Worm (Caenorhabditis elegans) whole organism, L4 larva: ENCODE measurements around the gene dhs-28.
A peak's percentile ranks its signal among the peaks of the same experiment; 100 is the strongest.

ENCODE experiments used
- T20F7.1 ChIP-seq: fragments of 200-800 bp; sonication (Bioruptor generic); optimal IDR thresholded peaks from 2 replicates; lab custom pipeline; 2018; ENCODE audit warnings: mild to moderate bottlenecking, missing genetic modification characterization, missing compliant biosample characterization
- aly-2 ChIP-seq: sonication (generic microtip); optimal IDR thresholded peaks from 2 replicates; lab custom pipeline; 2018; ENCODE audit warnings: missing biosample characterization, missing genetic modification characterization
- ceh-62 ChIP-seq: sonication (generic microtip); optimal IDR thresholded peaks from 2 replicates; lab custom pipeline; 2017; ENCODE audit warnings: missing biosample characterization, missing genetic modification characterization
- nhr-76 ChIP-seq: fragments of 150-350 bp; optimal IDR thresholded peaks from 2 replicates; lab custom pipeline; 2014; ENCODE audit warnings: missing biosample characterization, missing genetic modification characterization
- skn-1 ChIP-seq: fragments of 150-350 bp; optimal IDR thresholded peaks from 2 replicates; lab custom pipeline; 2014; ENCODE audit warnings: missing biosample characterization, missing genetic modification characterization
- snpc-4 ChIP-seq: fragments of 150-350 bp; optimal IDR thresholded peaks from 2 replicates; lab custom pipeline; 2014; ENCODE audit warnings: missing biosample characterization, missing genetic modification characterization
- zag-1 ChIP-seq: fragments of 150-350 bp; optimal IDR thresholded peaks from 2 replicates; lab custom pipeline; 2014; ENCODE audit warnings: missing biosample characterization, missing genetic modification characterization

DNA sequence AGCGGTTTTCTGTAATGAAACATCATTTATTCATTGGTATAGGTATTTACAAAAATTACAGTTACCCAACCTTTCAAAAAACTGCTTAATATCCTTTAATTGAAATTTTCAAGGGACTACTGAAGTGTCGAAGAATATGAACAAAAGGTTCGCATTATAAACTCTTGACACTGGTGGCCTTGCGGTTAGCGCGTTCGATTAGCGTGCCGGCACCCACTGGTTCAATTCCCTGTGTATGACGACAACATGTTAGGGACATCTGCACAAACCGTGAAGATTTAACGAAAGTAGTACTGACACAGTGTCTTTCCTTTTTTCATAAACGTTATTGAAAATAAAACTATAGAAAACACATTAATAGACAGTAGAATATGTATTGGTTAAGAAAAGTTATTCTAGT lies 49.5 kb downstream of the dhs-28 start:
- TF ChIP-seq snpc-4 (tag; lab: Kevin White, UChicago) (no peak), ceh-62 (tag; lab: Kevin White, UChicago) (no peak), nhr-76 (tag; lab: Kevin White, UChicago) (no peak), aly-2 (tag; lab: Kevin White, UChicago) (no peak), T20F7.1 (peak; percentile 60), zag-1 (no peak), skn-1 (no peak)
